Fruit fly (Drosophila melanogaster) S2 (cell line): ENCODE data around the gene Tsp.

Experiments used
- CG8478 ChIP-seq: fragments of >200 bp; optimal IDR thresholded peaks from 2 replicates; lab custom pipeline; 2018
- CTCF ChIP-seq, 2 experiments: fragments of >200 bp; optimal IDR thresholded peaks; 2 replicates each; lab custom pipeline; 2018

DNA sequence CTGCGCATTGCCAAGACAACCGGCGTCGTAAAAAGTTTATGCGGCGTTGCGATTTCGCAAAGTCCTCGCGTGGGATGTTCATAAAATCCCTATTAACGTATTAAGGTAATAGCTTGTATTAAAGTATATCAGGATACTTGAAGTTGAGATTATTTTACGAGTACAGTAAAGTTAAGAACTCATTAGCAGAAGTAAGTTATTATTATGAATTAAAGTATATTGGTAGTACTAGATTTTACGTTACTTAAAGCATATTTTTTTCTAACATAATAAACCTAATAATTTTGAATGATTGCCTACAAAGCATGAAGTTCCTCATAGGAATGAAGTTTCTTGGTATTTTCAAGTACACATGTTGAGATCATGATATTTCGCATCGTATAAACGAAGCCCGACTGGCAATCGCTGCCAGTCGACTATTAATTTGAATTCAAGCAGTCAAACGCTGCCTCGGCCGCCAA, 15.1 kb downstream of the Tsp start:
- no peak for TF ChIP-seq CG8478 (lab: Kevin White, UChicago)
- no peak for TF ChIP-seq CTCF (optimal IDR thresholded peaks at IDR 0.05; lab: Kevin White, UChicago)
